Comparison of ENCODE assay signal across 1 fruit fly cellular context in the genomic region with DNA sequence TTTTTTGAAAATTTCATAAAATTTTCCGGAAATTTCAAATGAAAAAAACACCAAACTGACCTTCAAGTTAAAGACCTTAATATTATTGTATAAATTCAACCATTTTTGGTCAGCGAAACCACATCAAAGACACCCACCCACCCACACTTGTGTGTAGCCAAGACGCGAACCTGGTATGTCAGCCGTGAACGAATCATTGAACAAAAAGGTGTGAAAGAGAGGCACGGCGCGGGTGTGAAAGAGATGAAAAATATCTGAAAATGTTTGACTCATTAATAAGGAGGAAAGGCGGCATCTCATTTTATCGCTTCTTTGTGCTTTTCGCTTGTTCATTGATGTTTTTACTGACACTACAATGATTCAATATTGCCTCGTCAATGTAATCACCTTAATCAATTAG.
TF ChIP-seq lines count a peak whose summit lies in the region.

No protein-coding gene starts in this region.

TF ChIP-seq in whole organism, embryonic, 481 proteins besides CTCF, POLR2A, EP300 and RAD21 (continued from another document):
- TF ChIP-seq amos (GFP tag; IDR thresholded peaks at IDR 0.05; lab: Robert Waterston, UW; ENCODE audit: partially characterized antibody) (peak; percentile 29; the same call in 1 of the 2 replicates), CG42726 (GFP tag; IDR thresholded peaks at IDR 0.05; lab: Robert Waterston, UW; ENCODE audit: partially characterized antibody) (0 out of 2 replicates have a peak, but pooled peaks have one; percentile 23), Asciz (GFP tag; optimal IDR thresholded peaks at IDR 0.05; lab: Kevin White, UChicago) (no peak), CG9215 (GFP tag; IDR thresholded peaks at IDR 0.05; lab: Robert Waterston, UW) (no peak), CG18764 (GFP tag; optimal IDR thresholded peaks at IDR 0.05; lab: Kevin White, UChicago) (no peak), chinmo (GFP tag; IDR thresholded peaks at IDR 0.05; lab: Robert Waterston, UW; ENCODE audit: partially characterized antibody) (peak; percentile 67; the same call in 2 of the 4 replicates), ems (GFP tag; optimal IDR thresholded peaks at IDR 0.05; lab: Kevin White, UChicago) (no peak), B-H2 (GFP tag; optimal IDR thresholded peaks at IDR 0.05; lab: Kevin White, UChicago) (peak; percentile 33), CG1603 (tag; optimal IDR thresholded peaks at IDR 0.05; lab: Kevin White, UChicago) (peak; percentile 47), CG9437 (GFP tag; optimal IDR thresholded peaks at IDR 0.05; lab: Kevin White, UChicago) (no peak), Pdp1 (GFP tag; optimal IDR thresholded peaks at IDR 0.05; lab: Kevin White, UChicago) (peak in 1 of 2 experiments; percentile 74), CG15601 (tag; optimal IDR thresholded peaks at IDR 0.05; lab: Kevin White, UChicago) (peak; percentile 69), zen (tag; optimal IDR thresholded peaks at IDR 0.05; lab: Kevin White, UChicago) (peak; percentile 69), CG14050 (GFP tag; IDR thresholded peaks at IDR 0.05; lab: Robert Waterston, UW) (0 out of 3 replicates have a peak, but pooled peaks have one; percentile 14), Bgb (GFP tag; IDR thresholded peaks at IDR 0.05; lab: Robert Waterston, UW; ENCODE audit: partially characterized antibody) (peak; percentile 52; the same call in 1 of the 2 replicates), phol (tag; optimal IDR thresholded peaks at IDR 0.05; lab: Kevin White, UChicago) (peak; percentile 29), caup (GFP tag; optimal IDR thresholded peaks at IDR 0.05; lab: Kevin White, UChicago; ENCODE audit: severe bottlenecking) (peak; percentile 43), Rfx (GFP tag; IDR thresholded peaks at IDR 0.05; lab: Robert Waterston, UW) (0 out of 2 replicates have a peak, but pooled peaks have one; percentile 37), Nf-YC (tag; optimal IDR thresholded peaks at IDR 0.05; lab: Kevin White, UChicago) (peak; percentile 39), Med (GFP tag; lab: Kevin White, UChicago) (peak; percentile 79), Camta (GFP tag; optimal IDR thresholded peaks at IDR 0.05; lab: Kevin White, UChicago) (no peak), CG11504 (tag; optimal IDR thresholded peaks at IDR 0.05; lab: Kevin White, UChicago) (peak; percentile 26), CG2199 (GFP tag; IDR thresholded peaks at IDR 0.05; lab: Robert Waterston, UW) (peak; percentile 98), pzg (GFP tag; optimal IDR thresholded peaks at IDR 0.05; lab: Kevin White, UChicago) (peak; percentile 11), CG14710 (tag; optimal IDR thresholded peaks at IDR 0.05; lab: Kevin White, UChicago) (no peak), crol (GFP tag; IDR thresholded peaks at IDR 0.05; lab: Robert Waterston, UW) (0 out of 2 replicates have a peak, but pooled peaks have one; percentile 14), abd-A (tag; optimal IDR thresholded peaks at IDR 0.05; lab: Kevin White, UChicago) (peak; percentile 80), Meics (GFP tag; optimal IDR thresholded peaks at IDR 0.05; lab: Kevin White, UChicago) (no peak), mirr (GFP tag; optimal IDR thresholded peaks at IDR 0.05; lab: Kevin White, UChicago) (peak; percentile 22), ci (GFP tag; IDR thresholded peaks at IDR 0.05; lab: Robert Waterston, UW) (peak; percentile 57; the same call in 1 of the 3 replicates), tna (GFP tag; IDR thresholded peaks at IDR 0.05; lab: Robert Waterston, UW; ENCODE audit: partially characterized antibody) (peak; percentile 22; the same call in 1 of the 2 replicates), CG4707 (GFP tag; optimal IDR thresholded peaks at IDR 0.05; lab: Kevin White, UChicago) (peak; percentile 14), chn (GFP tag; optimal IDR thresholded peaks at IDR 0.05; lab: Kevin White, UChicago) (peak; percentile 45), CG17361 (GFP tag; IDR thresholded peaks at IDR 0.05; lab: Robert Waterston, UW) (0 out of 3 replicates have a peak, but pooled peaks have one; percentile 9), bowl (GFP tag; IDR thresholded peaks at IDR 0.05; lab: Robert Waterston, UW) (no peak), Awh (GFP tag; IDR thresholded peaks at IDR 0.05; lab: Robert Waterston, UW) (peak; percentile 62; the same call in 1 of the 2 replicates), Abd-B (GFP tag; optimal IDR thresholded peaks at IDR 0.05; lab: Kevin White, UChicago) (peak; percentile 35), CG2129 (GFP tag; IDR thresholded peaks at IDR 0.05; lab: Robert Waterston, UW; ENCODE audit: partially characterized antibody) (no peak), Deaf1 (tag; optimal IDR thresholded peaks at IDR 0.05; lab: Kevin White, UChicago) (no peak), sug (tag; optimal IDR thresholded peaks at IDR 0.05; lab: Kevin White, UChicago) (peak; percentile 31), gfzf (GFP tag; optimal IDR thresholded peaks at IDR 0.05; lab: Kevin White, UChicago) (peak; percentile 37), sr (GFP tag; IDR thresholded peaks at IDR 0.05; lab: Robert Waterston, UW) (peak; percentile 98), vvl (GFP tag; IDR thresholded peaks at IDR 0.05; lab: Robert Waterston, UW) (peak; percentile 76), MESR4 (GFP tag; optimal IDR thresholded peaks at IDR 0.05; lab: Kevin White, UChicago) (no peak), klu (GFP tag; IDR thresholded peaks at IDR 0.05; lab: Robert Waterston, UW) (peak; percentile 85), Rx (GFP tag; IDR thresholded peaks at IDR 0.05; lab: Robert Waterston, UW) (no peak; the same call in 1 of the 2 replicates), kay (GFP tag; optimal IDR thresholded peaks at IDR 0.05; lab: Kevin White, UChicago) (peak; percentile 77), ash1 (GFP tag; optimal IDR thresholded peaks at IDR 0.05; lab: Kevin White, UChicago) (peak; percentile 21), zf30C (GFP tag; optimal IDR thresholded peaks at IDR 0.05; lab: Kevin White, UChicago) (peak; percentile 3), CG16813 (GFP tag; IDR thresholded peaks at IDR 0.05; lab: Robert Waterston, UW; ENCODE audit: partially characterized antibody) (0 out of 3 replicates have a peak, but pooled peaks have one; percentile 37), CG3065 (GFP tag; optimal IDR thresholded peaks at IDR 0.05; lab: Kevin White, UChicago) (peak; percentile 4), stwl (tag; optimal IDR thresholded peaks at IDR 0.05; lab: Kevin White, UChicago) (peak; percentile 85), CG14441 (GFP tag; IDR thresholded peaks at IDR 0.05; lab: Robert Waterston, UW) (peak; percentile 62; the same call in 1 of the 2 replicates), NfI (GFP tag; optimal IDR thresholded peaks at IDR 0.05; lab: Kevin White, UChicago) (peak; percentile 23), lab (GFP tag; optimal IDR thresholded peaks at IDR 0.05; lab: Kevin White, UChicago) (peak; percentile 5), CG14667 (GFP tag; IDR thresholded peaks at IDR 0.05; lab: Robert Waterston, UW) (no peak), Dbx (GFP tag; IDR thresholded peaks at IDR 0.05; lab: Robert Waterston, UW) (peak; percentile 17; the same call in 1 of the 3 replicates), grau (tag; optimal IDR thresholded peaks at IDR 0.05; lab: Kevin White, UChicago) (peak; percentile 16), ftz-f1 (GFP tag; optimal IDR thresholded peaks at IDR 0.05; lab: Kevin White, UChicago) (peak; percentile 90), Jarid2 (GFP tag; optimal IDR thresholded peaks at IDR 0.05; lab: Kevin White, UChicago) (peak; percentile 17), CG10321 (GFP tag; IDR thresholded peaks at IDR 0.05; lab: Robert Waterston, UW) (peak; percentile 75), CG1832 (GFP tag; optimal IDR thresholded peaks at IDR 0.05; lab: Kevin White, UChicago) (peak; percentile 68), CG17829 (tag; optimal IDR thresholded peaks at IDR 0.05; lab: Kevin White, UChicago) (peak; percentile 9), H15 (GFP tag; IDR thresholded peaks at IDR 0.05; lab: Robert Waterston, UW) (no peak), run (tag; optimal IDR thresholded peaks at IDR 0.05; lab: Kevin White, UChicago) (no peak), HmgD (GFP tag; optimal IDR thresholded peaks at IDR 0.05; lab: Kevin White, UChicago) (peak; percentile 19), CG13894 (tag; optimal IDR thresholded peaks at IDR 0.05; lab: Kevin White, UChicago) (peak; percentile 53), Scr (GFP tag; IDR thresholded peaks at IDR 0.05; lab: Robert Waterston, UW; ENCODE audit: partially characterized antibody) (no peak; the same call in 1 of the 2 replicates), PHDP (tag; optimal IDR thresholded peaks at IDR 0.05; lab: Kevin White, UChicago) (no peak), tgo (GFP tag; IDR thresholded peaks at IDR 0.05; lab: Robert Waterston, UW) (no peak), CG12769 (tag; optimal IDR thresholded peaks at IDR 0.05; lab: Kevin White, UChicago) (peak; percentile 81), CG15514 (GFP tag; optimal IDR thresholded peaks at IDR 0.05; lab: Kevin White, UChicago) (peak; percentile 61), Opbp (GFP tag; IDR thresholded peaks at IDR 0.05; lab: Robert Waterston, UW; ENCODE audit: partially characterized antibody) (no peak), usp (GFP tag; optimal IDR thresholded peaks at IDR 0.05; lab: Kevin White, UChicago) (no peak), CG2712 (tag; optimal IDR thresholded peaks at IDR 0.05; lab: Kevin White, UChicago) (peak; percentile 31)
